Worm (Caenorhabditis elegans): Measurements from ENCODE around the gene D1054.9.

D1054.9 gene

DNA sequence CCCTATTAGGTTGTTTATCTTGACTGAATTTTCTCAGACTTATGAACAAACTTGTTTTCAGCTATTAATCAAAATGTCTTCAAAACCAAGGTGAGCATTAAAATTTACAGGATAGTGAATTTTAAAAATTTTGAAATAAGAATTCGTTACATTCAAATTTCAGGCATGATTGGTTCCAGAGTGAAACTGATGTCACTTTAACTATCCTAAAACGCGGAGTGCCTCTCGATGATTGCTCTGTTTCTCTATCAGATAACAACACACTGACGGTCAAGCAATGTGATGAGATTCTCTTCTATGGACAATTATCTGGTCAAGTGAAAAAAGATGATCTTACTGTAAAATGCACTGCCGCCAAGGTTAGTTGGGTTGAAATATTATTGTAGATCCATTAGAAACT is 19.5 kb downstream of the D1054.9 start, which contains the start of gene D1054.3:
TSS of gene D1054.3 (plus strand) at position 62 of the 400 bp plus-strand sequence.
- TF ChIP-seq zag-1 (tag; optimal IDR thresholded peaks at IDR 0.05) (no peak), crh-2 (tag; optimal IDR thresholded peaks at IDR 0.05) (no peak), nhr-129 (tag; optimal IDR thresholded peaks at IDR 0.05) (no peak), nhr-11 (tag; optimal IDR thresholded peaks at IDR 0.05) (no peak), unc-39 (tag; optimal IDR thresholded peaks at IDR 0.05) (no peak), sma-3 (GFP tag; optimal IDR thresholded peaks at IDR 0.05) (no peak), ztf-1 (GFP tag; conservative IDR thresholded peaks at IDR 0.05) (no peak), R02D3.7 (tag; optimal IDR thresholded peaks at IDR 0.05) (no peak), mbf-1 (tag; optimal IDR thresholded peaks at IDR 0.05) (no peak), ceh-16 (tag; optimal IDR thresholded peaks at IDR 0.05) (no peak), nhr-6 (tag; optimal IDR thresholded peaks at IDR 0.05) (no peak), lin-39 (tag; optimal IDR thresholded peaks at IDR 0.05) (no peak), nhr-77 (tag; optimal IDR thresholded peaks at IDR 0.05) (no peak), ceh-82 (tag; optimal IDR thresholded peaks at IDR 0.05) (no peak), nhr-25 (tag; optimal IDR thresholded peaks at IDR 0.05) (no peak)

DNA sequence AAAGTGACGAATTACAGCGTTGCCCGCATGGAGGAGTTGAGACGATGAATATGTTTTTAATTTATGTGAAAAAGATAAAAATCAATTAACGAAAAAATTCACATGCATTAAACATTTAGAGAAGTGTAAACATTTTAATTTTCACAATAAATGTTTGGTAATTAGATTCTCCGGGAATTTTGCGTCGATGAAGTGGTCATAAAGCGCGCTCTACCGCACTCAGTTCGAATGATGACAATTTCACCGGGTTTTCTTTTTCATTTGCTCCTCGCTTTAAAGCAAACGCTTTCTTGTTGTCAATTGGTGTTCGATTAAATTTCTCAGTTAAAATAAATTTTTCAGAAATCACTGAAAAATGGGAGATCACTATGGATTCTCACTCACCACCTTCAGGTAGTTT is 20.8 kb downstream of the D1054.9 start, which contains the start of the genes D1054.1 and pas-2:
TSS of gene D1054.1 (minus strand) at position 192 of the 400 bp plus-strand sequence.
TSS of gene pas-2 (plus strand) at position 343 of the 400 bp plus-strand sequence.
- peak; percentile 81 for TF ChIP-seq skn-1 (tag; optimal IDR thresholded peaks at IDR 0.05)
- TF ChIP-seq crh-2 (tag; optimal IDR thresholded peaks at IDR 0.05), result peak; percentile 24
- no peak for TF ChIP-seq nhr-12 (tag; optimal IDR thresholded peaks at IDR 0.05)
- no peak for TF ChIP-seq ceh-16 (tag; optimal IDR thresholded peaks at IDR 0.05)
- no peak for TF ChIP-seq peb-1 (tag; optimal IDR thresholded peaks at IDR 0.05)
- TF ChIP-seq ztf-1 (GFP tag; conservative IDR thresholded peaks at IDR 0.05), result no peak
- TF ChIP-seq C34F6.9 (tag; optimal IDR thresholded peaks at IDR 0.05), result peak; percentile 50
- peak in 1 of 2 experiments; percentile 36 for TF ChIP-seq lsy-2 (tag; optimal IDR thresholded peaks at IDR 0.05)

DNA sequence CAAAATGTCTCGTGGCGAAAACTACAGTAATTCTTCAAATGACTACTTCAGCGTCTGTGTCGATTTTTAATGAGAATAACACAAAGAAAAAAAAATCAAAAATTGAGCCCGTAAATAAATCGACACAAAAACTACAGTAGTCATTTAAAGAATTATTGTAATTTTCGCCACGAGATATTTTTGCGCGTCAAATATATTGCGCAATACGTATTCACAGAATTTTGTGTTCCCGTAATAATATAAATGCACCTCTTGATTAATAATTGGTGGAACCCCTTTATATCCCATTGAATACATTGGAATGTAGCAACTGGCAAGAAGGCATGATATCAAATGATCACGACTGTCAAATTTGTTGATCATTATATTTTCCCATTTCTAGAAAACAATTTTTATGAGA is 22.0 kb downstream of the D1054.9 start:
- TF ChIP-seq aly-2 (tag; optimal IDR thresholded peaks at IDR 0.05), result no peak
- no peak for TF ChIP-seq crh-2 (tag; optimal IDR thresholded peaks at IDR 0.05)
- TF ChIP-seq ztf-11 (tag; optimal IDR thresholded peaks at IDR 0.05), result no peak
- no peak for TF ChIP-seq Y55F3AM.14 (GFP tag; optimal IDR thresholded peaks at IDR 0.05)
- no peak for TF ChIP-seq ztf-4 (tag; optimal IDR thresholded peaks at IDR 0.05)
- no peak for TF ChIP-seq nhr-23 (tag; optimal IDR thresholded peaks at IDR 0.05)
- no peak for TF ChIP-seq blmp-1 (tag; optimal IDR thresholded peaks at IDR 0.05; ENCODE audit: insufficient read depth)
- no peak for TF ChIP-seq nhr-11 (tag; optimal IDR thresholded peaks at IDR 0.05)
- no peak for TF ChIP-seq R02D3.7 (tag; optimal IDR thresholded peaks at IDR 0.05)

DNA sequence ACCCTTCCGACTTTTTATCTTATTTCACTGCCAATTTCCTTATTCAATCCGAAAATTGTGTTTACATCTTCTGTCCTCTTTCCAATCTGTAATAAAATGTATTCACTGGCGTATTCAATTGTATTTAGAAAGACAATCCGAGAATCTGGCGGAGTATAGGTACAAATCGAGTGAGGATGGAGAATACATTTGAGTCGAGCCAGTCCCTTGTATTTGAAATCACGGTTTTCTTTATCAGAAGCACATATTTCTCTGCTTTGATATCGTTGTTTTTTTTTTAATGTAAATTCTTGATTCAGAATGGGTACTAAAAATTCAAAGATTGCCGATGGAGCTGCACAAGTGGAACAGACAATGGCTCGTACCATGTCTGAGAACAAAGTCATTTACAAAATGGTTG is 26.8 kb downstream of the D1054.9 start, which contains the start of gene ocr-1:
TSS of gene ocr-1 (plus strand) at position 301 of the 400 bp plus-strand sequence.
- TF ChIP-seq nhr-12 (tag; optimal IDR thresholded peaks at IDR 0.05) (no peak), peb-1 (tag; optimal IDR thresholded peaks at IDR 0.05) (no peak), elt-1 (tag; optimal IDR thresholded peaks at IDR 0.05) (no peak), aly-2 (tag; optimal IDR thresholded peaks at IDR 0.05) (no peak), nhr-77 (tag; optimal IDR thresholded peaks at IDR 0.05) (no peak), unc-39 (tag; optimal IDR thresholded peaks at IDR 0.05) (no peak), ceh-16 (tag; optimal IDR thresholded peaks at IDR 0.05) (no peak), ama-1 (optimal IDR thresholded peaks at IDR 0.05) (no peak), skn-1 (tag; optimal IDR thresholded peaks at IDR 0.05) (no peak), blmp-1 (tag; optimal IDR thresholded peaks at IDR 0.05; ENCODE audit: insufficient read depth) (no peak), F13H6.1 (tag; optimal IDR thresholded peaks at IDR 0.05) (no peak), sma-9 (GFP tag; optimal IDR thresholded peaks at IDR 0.05) (no peak), sma-9 (tag; optimal IDR thresholded peaks at IDR 0.05) (no peak)

DNA sequence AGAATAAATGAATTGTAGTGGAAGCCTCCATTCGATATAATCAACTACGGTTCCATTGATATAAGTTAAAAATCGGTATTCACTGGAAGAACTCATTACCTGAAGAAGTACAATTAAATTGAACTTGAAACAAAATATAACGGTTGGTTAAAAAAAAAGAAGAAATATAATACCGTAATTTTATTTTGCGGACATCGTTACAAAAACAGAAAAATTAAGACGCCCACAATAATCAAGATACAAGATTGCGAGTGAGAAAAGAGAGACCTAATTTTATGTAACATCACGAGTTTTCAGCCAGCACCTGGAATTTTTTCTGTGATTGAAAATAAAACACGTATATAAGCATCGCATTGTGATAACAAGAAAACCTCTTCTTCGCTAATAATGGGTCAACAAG is 28.2 kb downstream of the D1054.9 start, which contains the start of gene sre-6:
TSS of gene sre-6 (minus strand) at position 101 of the 400 bp plus-strand sequence.
- TF ChIP-seq nhr-237 (tag; optimal IDR thresholded peaks at IDR 0.05) (no peak), sem-4 (tag; optimal IDR thresholded peaks at IDR 0.05) (no peak), blmp-1 (tag; optimal IDR thresholded peaks at IDR 0.05; ENCODE audit: insufficient read depth) (no peak), sma-9 (GFP tag; optimal IDR thresholded peaks at IDR 0.05) (no peak), sma-9 (tag; optimal IDR thresholded peaks at IDR 0.05) (no peak), ceh-16 (tag; optimal IDR thresholded peaks at IDR 0.05) (no peak), nhr-129 (tag; optimal IDR thresholded peaks at IDR 0.05) (no peak)
